Worm (Caenorhabditis elegans): ENCODE data around the gene ephx-1.

- TF ChIP-seq W03F9.2 (tag; optimal IDR thresholded peaks at IDR 0.05) (no peak), dao-5 (tag; optimal IDR thresholded peaks at IDR 0.05) (no peak), him-1 (tag; optimal IDR thresholded peaks at IDR 0.05) (no peak)
Observed at ce11 chrII:3968808-3969207, 35.9 kb upstream of the ephx-1 start.
